Fruit fly (Drosophila melanogaster): Measurements from ENCODE around the gene CG15545.

The CG15545 gene

dm6 chr3R:30842199-30842598, 30.0 kb downstream of the CG15545 start (continued):
- peak; percentile 79 for TF ChIP-seq CG3032 (tag; optimal IDR thresholded peaks at IDR 0.05)
- peak; percentile 23 to 69 for TF ChIP-seq ss (GFP tag; optimal IDR thresholded peaks at IDR 0.05)
- TF ChIP-seq CG11762 (GFP tag; optimal IDR thresholded peaks at IDR 0.05; ENCODE audit: insufficient read depth): peak; percentile 50
- peak; percentile 61 for TF ChIP-seq Eip75B (GFP tag; optimal IDR thresholded peaks at IDR 0.05)
- TF ChIP-seq pdm3 (GFP tag; optimal IDR thresholded peaks at IDR 0.05): peak; percentile 67
- no peak for TF ChIP-seq Hr38 (GFP tag; optimal IDR thresholded peaks at IDR 0.05)
- peak; percentile 72 for TF ChIP-seq Smox (GFP tag; optimal IDR thresholded peaks at IDR 0.05)
- TF ChIP-seq CG32006 (GFP tag; optimal IDR thresholded peaks at IDR 0.05): peak; percentile 45
- peak; percentile 18 for TF ChIP-seq vri (GFP tag; optimal IDR thresholded peaks at IDR 0.05)
- TF ChIP-seq CG6854 (GFP tag; optimal IDR thresholded peaks at IDR 0.05): no peak
- TF ChIP-seq CG34406 (GFP tag; optimal IDR thresholded peaks at IDR 0.05): peak; percentile 73
- peak; percentile 63 for TF ChIP-seq net (GFP tag; optimal IDR thresholded peaks at IDR 0.05)
- peak; percentile 81 for TF ChIP-seq fd59A (GFP tag; optimal IDR thresholded peaks at IDR 0.05)
- no peak for TF ChIP-seq CG4318 (GFP tag; optimal IDR thresholded peaks at IDR 0.05)
- TF ChIP-seq Hr39 (GFP tag; optimal IDR thresholded peaks at IDR 0.05): peak; percentile 70
- TF ChIP-seq Sox15 (GFP tag; optimal IDR thresholded peaks at IDR 0.05): peak; percentile 55
- peak; percentile 82 for TF ChIP-seq CG31627 (GFP tag; optimal IDR thresholded peaks at IDR 0.05)
- TF ChIP-seq CG8319 (GFP tag; optimal IDR thresholded peaks at IDR 0.05): peak; percentile 29
- peak; percentile 55 for TF ChIP-seq CG6792 (GFP tag; optimal IDR thresholded peaks at IDR 0.05)

- peak; percentile 13 for TF ChIP-seq Eip78C (GFP tag)
- no peak for TF ChIP-seq pdm3 (GFP tag; optimal IDR thresholded peaks at IDR 0.05)
- TF ChIP-seq dsx (GFP tag; optimal IDR thresholded peaks at IDR 0.05; ENCODE audit: poor library complexity, severe bottlenecking): peak; percentile 66
- peak; percentile 55 for TF ChIP-seq svp (GFP tag)
- no peak for TF ChIP-seq OdsH (GFP tag; optimal IDR thresholded peaks at IDR 0.05)
- peak; percentile 2 for TF ChIP-seq Hr38 (GFP tag; optimal IDR thresholded peaks at IDR 0.05)
- no peak for TF ChIP-seq Smox (GFP tag; optimal IDR thresholded peaks at IDR 0.05)
- TF ChIP-seq net (GFP tag; optimal IDR thresholded peaks at IDR 0.05): no peak
- TF ChIP-seq CG3032 (tag; optimal IDR thresholded peaks at IDR 0.05): no peak
- TF ChIP-seq CG6854 (GFP tag; optimal IDR thresholded peaks at IDR 0.05): no peak
Measured at dm6 chr3R:30840741-30841140, 31.4 kb downstream of the CG15545 start.

DNA sequence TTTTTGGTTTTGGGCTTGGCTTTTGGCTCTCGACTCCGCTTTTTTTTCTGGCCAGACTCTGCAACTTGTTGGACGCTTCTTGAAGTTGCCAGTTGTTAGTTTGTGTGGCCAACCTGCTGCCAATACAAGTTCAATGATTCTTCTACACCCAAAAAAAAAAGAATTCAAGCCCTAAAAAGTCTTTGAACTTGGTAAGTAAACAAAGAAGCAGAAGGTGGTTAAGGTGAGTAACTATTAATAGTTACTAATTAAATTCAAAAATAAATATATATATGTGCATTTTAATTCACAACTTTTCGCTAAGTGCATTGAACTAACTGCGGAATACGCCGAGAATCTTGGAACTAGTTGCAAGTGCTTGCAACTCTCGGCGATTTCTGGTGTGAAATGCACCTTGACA, 39.1 kb downstream of the CG15545 start:
- peak; percentile 79 for TF ChIP-seq CG15336 (GFP tag; IDR thresholded peaks at IDR 0.05)
- TF ChIP-seq achi (GFP tag; optimal IDR thresholded peaks at IDR 0.05): peak; percentile 45
- no peak for TF ChIP-seq Smox (GFP tag; optimal IDR thresholded peaks at IDR 0.05)
- no peak for TF ChIP-seq CG8632 (GFP tag; optimal IDR thresholded peaks at IDR 0.05)
- no peak for TF ChIP-seq CG10669 (GFP tag; optimal IDR thresholded peaks at IDR 0.05)
- peak; percentile 14 for TF ChIP-seq Ets96B (tag; optimal IDR thresholded peaks at IDR 0.05)
- TF ChIP-seq CG11294 (GFP tag; IDR thresholded peaks at IDR 0.05): peak; percentile 36; the same call in 1 of the 2 replicates
- TF ChIP-seq vri (GFP tag; optimal IDR thresholded peaks at IDR 0.05): peak; percentile 33
- TF ChIP-seq salr (GFP tag; optimal IDR thresholded peaks at IDR 0.05): peak in 1 of 2 experiments; percentile 53
- TF ChIP-seq CG1621 (tag; optimal IDR thresholded peaks at IDR 0.05): no peak
- peak; percentile 4 for TF ChIP-seq Sox14 (GFP tag; optimal IDR thresholded peaks at IDR 0.05)
- peak; percentile 42 for TF ChIP-seq CG3919 (GFP tag; optimal IDR thresholded peaks at IDR 0.05)
- TF ChIP-seq fd85E (GFP tag; optimal IDR thresholded peaks at IDR 0.05): no peak
- peak; percentile 69 for TF ChIP-seq CG10631 (GFP tag; optimal IDR thresholded peaks at IDR 0.05)
- TF ChIP-seq CG32006 (GFP tag; optimal IDR thresholded peaks at IDR 0.05): peak; percentile 61
- TF ChIP-seq Eip93F (GFP tag; optimal IDR thresholded peaks at IDR 0.05): no peak
- no peak for TF ChIP-seq Eip75B (GFP tag; optimal IDR thresholded peaks at IDR 0.05)
- TF ChIP-seq Sox102F (GFP tag; optimal IDR thresholded peaks at IDR 0.05): peak; percentile 7
- TF ChIP-seq eg (GFP tag; IDR thresholded peaks at IDR 0.05): peak; percentile 76
- peak; percentile 58; the same call in 2 of the 3 replicates for TF ChIP-seq CG8119 (GFP tag; IDR thresholded peaks at IDR 0.05)
- TF ChIP-seq Ets21C (GFP tag; optimal IDR thresholded peaks at IDR 0.05): no peak
- peak; percentile 48 for TF ChIP-seq acj6 (GFP tag; optimal IDR thresholded peaks at IDR 0.05)
- peak; percentile 74 for TF ChIP-seq CG6163 (GFP tag; IDR thresholded peaks at IDR 0.05)
- peak; percentile 5 for TF ChIP-seq Hr4 (GFP tag; optimal IDR thresholded peaks at IDR 0.05)
- TF ChIP-seq topi (GFP tag; optimal IDR thresholded peaks at IDR 0.05): peak; percentile 17
- TF ChIP-seq CG11902 (GFP tag; optimal IDR thresholded peaks at IDR 0.05): no peak
- TF ChIP-seq esn (GFP tag; optimal IDR thresholded peaks at IDR 0.05): peak; percentile 36
- TF ChIP-seq Gug (GFP tag; IDR thresholded peaks at IDR 0.05): peak; percentile 42
- TF ChIP-seq CG3032 (tag; optimal IDR thresholded peaks at IDR 0.05): peak; percentile 30
- TF ChIP-seq Eip78C (GFP tag): peak; percentile 68
- TF ChIP-seq Blimp-1 (GFP tag; optimal IDR thresholded peaks at IDR 0.05): no peak
- peak; percentile 28 for TF ChIP-seq OdsH (GFP tag; optimal IDR thresholded peaks at IDR 0.05)
